Fruit fly (Drosophila melanogaster): ENCODE measurements around the gene CG13073.

The CG13073 gene

dm6 chr3L:16178433-16178832 lies 38.7 kb downstream of the CG13073 start (continued):
- TF ChIP-seq psq (GFP tag; optimal IDR thresholded peaks at IDR 0.05): no peak
- TF ChIP-seq Neu2 (GFP tag; optimal IDR thresholded peaks at IDR 0.05; ENCODE audit: borderline replicate concordance): no peak
- no peak for TF ChIP-seq CG3065 (GFP tag; optimal IDR thresholded peaks at IDR 0.05)
- no peak for TF ChIP-seq rib (GFP tag; IDR thresholded peaks at IDR 0.05)
- TF ChIP-seq fu2 (GFP tag; optimal IDR thresholded peaks at IDR 0.05): no peak
- no peak for TF ChIP-seq CG11695 (GFP tag; IDR thresholded peaks at IDR 0.05)
- TF ChIP-seq CG1792 (GFP tag; optimal IDR thresholded peaks at IDR 0.05): no peak
- TF ChIP-seq CG4730 (GFP tag; IDR thresholded peaks at IDR 0.05): no peak
- no peak for TF ChIP-seq salm (tag; optimal IDR thresholded peaks at IDR 0.05)
- TF ChIP-seq CG15479 (GFP tag; optimal IDR thresholded peaks at IDR 0.05): peak; percentile 28
- TF ChIP-seq vvl (GFP tag; IDR thresholded peaks at IDR 0.05): 0 out of 2 replicates have a peak, but pooled peaks have one; percentile 23
- TF ChIP-seq CG7928 (GFP tag; optimal IDR thresholded peaks at IDR 0.05): no peak
- no peak for TF ChIP-seq CG8478 (optimal IDR thresholded peaks at IDR 0.05)
- no peak for TF ChIP-seq CG15514 (GFP tag; optimal IDR thresholded peaks at IDR 0.05)
- no peak for TF ChIP-seq CG5245 (GFP tag; optimal IDR thresholded peaks at IDR 0.05)
- no peak for TF ChIP-seq CG31365 (tag; optimal IDR thresholded peaks at IDR 0.05)
- TF ChIP-seq CG14050 (GFP tag; IDR thresholded peaks at IDR 0.05): no peak
- TF ChIP-seq tna (GFP tag; IDR thresholded peaks at IDR 0.05; ENCODE audit: partially characterized antibody): no peak
- TF ChIP-seq CG10366 (GFP tag; IDR thresholded peaks at IDR 0.05): no peak
- no peak for TF ChIP-seq CG3281 (GFP tag; optimal IDR thresholded peaks at IDR 0.05)
- TF ChIP-seq CG17612 (GFP tag; IDR thresholded peaks at IDR 0.05): no peak
- no peak for TF ChIP-seq Dll (GFP tag; IDR thresholded peaks at IDR 0.05; ENCODE audit: partially characterized antibody)
- TF ChIP-seq cg (GFP tag; optimal IDR thresholded peaks at IDR 0.05): peak; percentile 62
- peak; percentile 67 for TF ChIP-seq Med (GFP tag)
- no peak for TF ChIP-seq Opbp (GFP tag; IDR thresholded peaks at IDR 0.05; ENCODE audit: partially characterized antibody)
- TF ChIP-seq Mrtf (GFP tag; IDR thresholded peaks at IDR 0.05): no peak
- no peak for TF ChIP-seq CG1603 (tag; optimal IDR thresholded peaks at IDR 0.05)
- no peak for TF ChIP-seq stc (GFP tag; IDR thresholded peaks at IDR 0.05)
- peak; percentile 32 for TF ChIP-seq pros (GFP tag; optimal IDR thresholded peaks at IDR 0.05)
- no peak for TF ChIP-seq sqz (GFP tag; optimal IDR thresholded peaks at IDR 0.05)
- TF ChIP-seq lola (GFP tag; optimal IDR thresholded peaks at IDR 0.05): no peak
- no peak for TF ChIP-seq croc (GFP tag; conservative IDR thresholded peaks at IDR 0.05)

- no peak for TF ChIP-seq ttk (GFP tag; IDR thresholded peaks at IDR 0.05)
- no peak for TF ChIP-seq Lhr (GFP tag; optimal IDR thresholded peaks at IDR 0.05)
- TF ChIP-seq Blimp-1 (GFP tag; optimal IDR thresholded peaks at IDR 0.05): no peak
- no peak for TF ChIP-seq NC2β (GFP tag; optimal IDR thresholded peaks at IDR 0.05)
- no peak for TF ChIP-seq CG3838 (GFP tag; optimal IDR thresholded peaks at IDR 0.05)
- TF ChIP-seq hb (GFP tag; IDR thresholded peaks at IDR 0.05; ENCODE audit: partially characterized antibody): no peak
- no peak for TF ChIP-seq CG4854 (GFP tag; optimal IDR thresholded peaks at IDR 0.05)
- TF ChIP-seq ewg (GFP tag; optimal IDR thresholded peaks at IDR 0.05): no peak
- TF ChIP-seq H15 (GFP tag; IDR thresholded peaks at IDR 0.05): no peak
- no peak for TF ChIP-seq cato (GFP tag; optimal IDR thresholded peaks at IDR 0.05; ENCODE audit: borderline replicate concordance)
- no peak for TF ChIP-seq jing (GFP tag; optimal IDR thresholded peaks at IDR 0.05)
- TF ChIP-seq B-H2 (GFP tag; optimal IDR thresholded peaks at IDR 0.05): no peak
- TF ChIP-seq trem (tag; optimal IDR thresholded peaks at IDR 0.05): no peak
- TF ChIP-seq CG4282 (GFP tag; optimal IDR thresholded peaks at IDR 0.05): no peak
- no peak for TF ChIP-seq CG15011 (GFP tag; optimal IDR thresholded peaks at IDR 0.05)
- no peak for TF ChIP-seq C15 (GFP tag; IDR thresholded peaks at IDR 0.05)
Measured at dm6 chr3L:16177751-16178150, 39.4 kb downstream of the CG13073 start.

All from whole organism, embryonic.